Worm (Caenorhabditis elegans): ENCODE results near the gene mboa-7.

DNA sequence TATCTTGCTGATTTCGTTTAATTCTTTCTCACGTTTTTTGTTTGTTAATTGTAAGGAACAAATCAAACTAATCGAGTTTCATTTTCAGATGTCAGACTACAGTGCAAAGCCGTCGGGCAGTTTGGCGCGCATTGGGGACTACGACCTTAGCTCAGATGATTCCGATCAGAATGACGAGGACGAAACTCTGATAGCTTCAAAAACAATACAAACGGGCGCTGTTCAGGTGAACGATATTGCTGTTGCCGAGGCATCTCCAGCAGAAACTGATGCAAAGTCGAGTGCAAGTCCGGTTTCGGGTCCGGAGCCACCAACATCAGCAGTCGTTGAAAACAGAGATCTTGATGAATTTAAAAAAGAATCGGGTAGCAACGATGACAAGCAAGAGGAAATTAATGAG lies 44.8 kb upstream of the mboa-7 start, which contains the start of gene bet-2:
- TF ChIP-seq dao-5 (tag; optimal IDR thresholded peaks at IDR 0.05) (no peak), him-1 (tag; optimal IDR thresholded peaks at IDR 0.05) (no peak), W03F9.2 (tag; optimal IDR thresholded peaks at IDR 0.05) (no peak)

All from whole organism, L4/young adult.